Fruit fly (Drosophila melanogaster) whole organism, embryonic: ENCODE data around the gene CG6873.

ENCODE experiments used
- Bgb ChIP-seq: fragments of 200-800 bp; sonication (Bioruptor generic); IDR thresholded peaks from 2 replicates; pipeline ENCODE4 v1.3.6; 2022; ENCODE audit warnings: missing biosample characterization, missing genetic modification characterization; ENCODE audit not compliant: partially characterized antibody
- CG10979 ChIP-seq: fragments of 200-800 bp; sonication (Bioruptor generic); optimal IDR thresholded peaks from 2 replicates; lab custom pipeline; 2018; ENCODE audit warnings: missing biosample characterization, mild to moderate bottlenecking, missing genetic modification characterization, moderate library complexity
- CG12236 ChIP-seq: fragments of 200-800 bp; sonication (Bioruptor generic); optimal IDR thresholded peaks from 2 replicates; lab custom pipeline; 2016; ENCODE audit warnings: missing biosample characterization, missing genetic modification characterization
- CG13624 ChIP-seq: fragments of 200-800 bp; sonication (Bioruptor generic); optimal IDR thresholded peaks from 2 replicates; lab custom pipeline; 2016; ENCODE audit warnings: missing biosample characterization, missing genetic modification characterization
- CG1529 ChIP-seq: fragments of 200-800 bp; sonication (Bioruptor generic); optimal IDR thresholded peaks from 3 replicates; lab custom pipeline; 2018; ENCODE audit warnings: missing biosample characterization, missing genetic modification characterization
- CG15479 ChIP-seq: fragments of 200-800 bp; sonication (Bioruptor generic); optimal IDR thresholded peaks from 3 replicates; lab custom pipeline; 2019; ENCODE audit warnings: missing biosample characterization, mild to moderate bottlenecking, missing genetic modification characterization, moderate library complexity
- CG15514 ChIP-seq: fragments of 200-800 bp; sonication (Bioruptor generic); optimal IDR thresholded peaks from 3 replicates; lab custom pipeline; 2017; ENCODE audit warnings: missing biosample characterization, missing genetic modification characterization, mild to moderate bottlenecking, moderate library complexity, missing genetic modification reagents
- CG17186 ChIP-seq: fragments of 200-800 bp; sonication (Bioruptor generic); optimal IDR thresholded peaks from 3 replicates; lab custom pipeline; 2017; ENCODE audit warnings: missing biosample characterization, missing genetic modification reagents, missing genetic modification characterization
- CG17912 ChIP-seq: fragments of 200-800 bp; sonication (Bioruptor generic); optimal IDR thresholded peaks from 2 replicates; lab custom pipeline; 2018; ENCODE audit warnings: missing biosample characterization, mild to moderate bottlenecking, missing genetic modification characterization
- CG2116 ChIP-seq: fragments of 200-800 bp; sonication (Bioruptor generic); optimal IDR thresholded peaks from 3 replicates; lab custom pipeline; 2018; ENCODE audit warnings: missing biosample characterization, mild to moderate bottlenecking, missing genetic modification characterization
- CG31388 ChIP-seq: fragments of 200-800 bp; sonication (Bioruptor generic); optimal IDR thresholded peaks from 2 replicates; lab custom pipeline; 2016; ENCODE audit warnings: missing biosample characterization, missing genetic modification characterization
- CG31441 ChIP-seq: fragments of 200-800 bp; sonication (Bioruptor generic); IDR thresholded peaks from 2 replicates; pipeline ENCODE4 v1.3.6; 2022; ENCODE audit warnings: missing biosample characterization, missing genetic modification characterization
- CG3726 ChIP-seq: fragments of 200-800 bp; sonication (Bioruptor generic); IDR thresholded peaks from 3 replicates; pipeline ENCODE4, ENCODE4 v1.3.6; 2022; ENCODE audit warnings: missing biosample characterization, missing genetic modification characterization
- CG42726 ChIP-seq: fragments of 200-800 bp; sonication (Bioruptor generic); IDR thresholded peaks from 2 replicates; pipeline ENCODE4 v1.3.6; 2022; ENCODE audit warnings: missing biosample characterization, missing genetic modification characterization; ENCODE audit not compliant: partially characterized antibody
- CG4360 ChIP-seq: fragments of 200-800 bp; sonication (Bioruptor generic); IDR thresholded peaks from 2 replicates; pipeline ENCODE4 v1.3.6; 2022; ENCODE audit warnings: missing biosample characterization, missing genetic modification characterization
- CG7839 ChIP-seq: fragments of 200-800 bp; sonication (Bioruptor generic); optimal IDR thresholded peaks from 3 replicates; lab custom pipeline; 2018; ENCODE audit warnings: missing biosample characterization, mild to moderate bottlenecking, missing genetic modification characterization, moderate library complexity
- CG8478 ChIP-seq: fragments of >200 bp; optimal IDR thresholded peaks from 2 replicates; lab custom pipeline; 2018
- CG9727 ChIP-seq: fragments of 200-800 bp; sonication (Bioruptor generic); optimal IDR thresholded peaks from 3 replicates; lab custom pipeline; 2017; ENCODE audit warnings: missing biosample characterization, mild to moderate bottlenecking, missing genetic modification characterization
- E2f2 ChIP-seq: fragments of 200-800 bp; sonication (Bioruptor generic); IDR thresholded peaks from 2 replicates; pipeline ENCODE4 v1.3.6; 2022; ENCODE audit warnings: missing biosample characterization, missing genetic modification characterization
- Ets97D ChIP-seq: fragments of 200-800 bp; sonication (Bioruptor generic); optimal IDR thresholded peaks from 3 replicates; lab custom pipeline; 2016; ENCODE audit warnings: missing biosample characterization, missing genetic modification characterization
- H15 ChIP-seq: fragments of 200-800 bp; sonication (Bioruptor generic); IDR thresholded peaks from 3 replicates; pipeline ENCODE4 v1.3.6; 2022; ENCODE audit warnings: missing biosample characterization, missing genetic modification characterization
- Hey ChIP-seq: fragments of 200-800 bp; sonication (Bioruptor generic); optimal IDR thresholded peaks from 3 replicates; lab custom pipeline; 2018; ENCODE audit warnings: missing biosample characterization, mild to moderate bottlenecking, missing genetic modification characterization
- Lhr ChIP-seq: fragments of 200-800 bp; sonication (Bioruptor generic); optimal IDR thresholded peaks from 3 replicates; lab custom pipeline; 2017; ENCODE audit warnings: mild to moderate bottlenecking, missing biosample characterization, missing genetic modification reagents, missing genetic modification characterization
- Lpt ChIP-seq: fragments of >200 bp; optimal IDR thresholded peaks from 2 replicates; lab custom pipeline; 2018; ENCODE audit warnings: missing biosample characterization, missing genetic modification characterization
- MBD-R2 ChIP-seq: fragments of 200-800 bp; sonication (Bioruptor generic); IDR thresholded peaks from 2 replicates; pipeline ENCODE4 v1.3.6; 2022; ENCODE audit warnings: missing biosample characterization, missing genetic modification characterization
- Oli ChIP-seq: fragments of 200-800 bp; sonication (Bioruptor generic); optimal IDR thresholded peaks from 2 replicates; lab custom pipeline; 2018; ENCODE audit warnings: missing biosample characterization, mild to moderate bottlenecking, missing genetic modification characterization, moderate library complexity
- Sry-δ ChIP-seq: fragments of 200-800 bp; sonication (Bioruptor generic); optimal IDR thresholded peaks from 2 replicates; lab custom pipeline; 2016; ENCODE audit warnings: missing biosample characterization, missing genetic modification characterization
- Stat92E ChIP-seq, 3 experiments: fragments of >200 bp in 2 of 3; fragments of 200-800 bp in 1 of 3; sonication (Bioruptor generic) in 1 of 3; optimal IDR thresholded peaks; 2 replicates each; lab custom pipeline; 2017 to 2019; ENCODE audit warnings: missing biosample characterization in 3 of 3, missing genetic modification characterization in 3 of 3, mild to moderate bottlenecking in 1 of 3, moderate library complexity in 1 of 3
- TFAM ChIP-seq: fragments of 200-800 bp; sonication (Bioruptor generic); optimal IDR thresholded peaks from 2 replicates; lab custom pipeline; 2017; ENCODE audit warnings: missing biosample characterization, missing genetic modification characterization, inconsistent platforms
- cad ChIP-seq: fragments of >200 bp; optimal IDR thresholded peaks from 2 replicates; lab custom pipeline; 2017; ENCODE audit warnings: missing biosample characterization, missing genetic modification characterization
- chm ChIP-seq: fragments of 200-800 bp; sonication (Bioruptor generic); IDR thresholded peaks from 2 replicates; pipeline ENCODE4 v1.3.6; 2022; ENCODE audit warnings: missing biosample characterization, missing genetic modification characterization
- dmrt99B ChIP-seq: fragments of 200-800 bp; sonication (Bioruptor generic); optimal IDR thresholded peaks from 2 replicates; lab custom pipeline; 2018; ENCODE audit warnings: missing biosample characterization, mild to moderate bottlenecking, missing genetic modification characterization, moderate library complexity
- hbn ChIP-seq: fragments of 200-800 bp; sonication (Bioruptor generic); IDR thresholded peaks from 2 replicates; pipeline ENCODE4 v1.3.6; 2022; ENCODE audit warnings: missing biosample characterization, missing genetic modification characterization; ENCODE audit not compliant: partially characterized antibody
- knrl ChIP-seq: fragments of 200-800 bp; sonication (Bioruptor generic); IDR thresholded peaks from 3 replicates; pipeline ENCODE4 v1.3.6; 2022; ENCODE audit warnings: missing biosample characterization, missing genetic modification characterization; ENCODE audit not compliant: partially characterized antibody
- lab ChIP-seq: fragments of 200-800 bp; sonication (Bioruptor generic); optimal IDR thresholded peaks from 3 replicates; lab custom pipeline; 2017; ENCODE audit warnings: missing biosample characterization, missing genetic modification characterization, mild to moderate bottlenecking, moderate library complexity, missing genetic modification reagents
- luna ChIP-seq: fragments of 200-800 bp; sonication (Bioruptor generic); optimal IDR thresholded peaks from 2 replicates; lab custom pipeline; 2016; ENCODE audit warnings: missing biosample characterization, missing genetic modification characterization
- mld ChIP-seq: fragments of 200-800 bp; sonication (Bioruptor generic); IDR thresholded peaks from 3 replicates; pipeline ENCODE4 v1.3.6; 2022; ENCODE audit warnings: missing biosample characterization, missing genetic modification characterization; ENCODE audit not compliant: partially characterized antibody
- nerfin-1 ChIP-seq: fragments of 200-800 bp; sonication (Bioruptor generic); optimal IDR thresholded peaks from 3 replicates; lab custom pipeline; 2019; ENCODE audit warnings: missing biosample characterization, mild to moderate bottlenecking, missing genetic modification characterization, moderate library complexity
- pho ChIP-seq: fragments of 200-800 bp; sonication (Bioruptor generic); optimal IDR thresholded peaks from 2 replicates; lab custom pipeline; 2016; ENCODE audit warnings: missing biosample characterization, missing genetic modification characterization
- pzg ChIP-seq: fragments of 200-800 bp; sonication (Bioruptor generic); optimal IDR thresholded peaks from 3 replicates; lab custom pipeline; 2018; ENCODE audit warnings: missing biosample characterization, mild to moderate bottlenecking, missing genetic modification characterization, moderate library complexity
- row ChIP-seq: fragments of 200-800 bp; sonication (Bioruptor generic); IDR thresholded peaks from 3 replicates; pipeline ENCODE4 v1.3.6; 2022; ENCODE audit warnings: missing biosample characterization, missing genetic modification characterization
- sc ChIP-seq, 3 experiments: fragments of >200 bp in 2 of 3; fragments of 200-800 bp in 1 of 3; sonication (Bioruptor generic) in 1 of 3; optimal IDR thresholded peaks; 2 replicates in 2 of 3; 3 replicates in 1 of 3; lab custom pipeline; 2017; ENCODE audit warnings: mild to moderate bottlenecking in 1 of 3, missing biosample characterization in 1 of 3, missing genetic modification characterization in 1 of 3, missing genetic modification reagents in 1 of 3
- schlank ChIP-seq: fragments of 200-800 bp; sonication (Bioruptor generic); optimal IDR thresholded peaks from 2 replicates; lab custom pipeline; 2018; ENCODE audit warnings: missing biosample characterization, mild to moderate bottlenecking, missing genetic modification characterization
- sens-2 ChIP-seq: fragments of 200-800 bp; sonication (Bioruptor generic); IDR thresholded peaks from 2 replicates; pipeline ENCODE4 v1.3.6; 2022; ENCODE audit warnings: missing biosample characterization, missing genetic modification characterization
- slp2 ChIP-seq: fragments of 200-800 bp; sonication (Bioruptor generic); optimal IDR thresholded peaks from 2 replicates; lab custom pipeline; 2016; ENCODE audit warnings: missing biosample characterization, missing genetic modification characterization
- sna ChIP-seq: fragments of 200-800 bp; sonication (Bioruptor generic); IDR thresholded peaks from 2 replicates; pipeline ENCODE4 v1.3.6; 2022; ENCODE audit warnings: missing biosample characterization, missing genetic modification characterization; ENCODE audit not compliant: partially characterized antibody
- tap ChIP-seq: fragments of 200-800 bp; optimal IDR thresholded peaks from 3 replicates; lab custom pipeline; 2019; ENCODE audit warnings: missing biosample characterization, mild to moderate bottlenecking, missing genetic modification characterization, moderate library complexity
- unc-4 ChIP-seq: fragments of 200-800 bp; sonication (Bioruptor generic); IDR thresholded peaks from 2 replicates; pipeline ENCODE4 v1.3.6; 2022; ENCODE audit warnings: missing biosample characterization, missing genetic modification characterization; ENCODE audit not compliant: partially characterized antibody
- vnd ChIP-seq: fragments of 200-800 bp; sonication (Bioruptor generic); IDR thresholded peaks from 3 replicates; pipeline ENCODE4 v1.3.6; 2022; ENCODE audit warnings: missing biosample characterization, missing genetic modification characterization; ENCODE audit not compliant: partially characterized antibody

Gene CG6873

DNA sequence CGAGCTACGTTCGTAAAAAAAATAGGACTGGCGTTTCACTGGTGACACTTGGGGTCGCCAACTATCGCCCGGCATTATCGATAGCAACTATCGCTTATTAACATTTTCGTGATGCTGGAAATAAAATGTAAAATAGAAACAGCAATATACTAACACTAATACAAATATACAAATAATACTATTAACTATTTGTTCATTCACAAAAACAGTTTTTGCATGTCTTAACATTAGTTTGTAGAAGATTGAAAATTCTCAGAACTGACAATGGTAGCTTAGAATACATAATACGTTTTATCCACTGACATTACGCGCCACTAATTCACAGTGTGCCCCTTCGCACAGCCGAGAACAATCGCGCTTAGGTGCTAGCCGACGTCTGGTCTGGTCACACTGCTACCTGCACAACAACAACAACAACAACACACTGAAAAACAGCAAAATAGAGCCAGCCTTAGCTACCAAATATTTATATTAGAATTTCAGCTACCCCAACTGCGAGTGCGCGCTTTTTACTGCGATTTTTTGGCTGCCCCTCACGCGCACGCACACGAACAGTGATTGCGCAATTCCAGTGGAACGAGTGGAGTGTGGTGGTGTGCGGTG, 48.5 kb upstream of the CG6873 start, which contains the start of the genes CG6961 and S6KL (continued):
- TF ChIP-seq mld (peak; percentile 54; the same call in 1 of the 3 replicates), CG17912 (GFP tag; lab: Kevin White, UChicago) (no peak), CG10979 (tag; lab: Kevin White, UChicago) (no peak), pzg (peak; percentile 78), CG8478 (lab: Kevin White, UChicago) (no peak), unc-4 (GFP tag; lab: Robert Waterston, UW) (peak; percentile 76), pho (no peak), Stat92E (GFP tag; optimal IDR thresholded peaks at IDR 0.05; lab: Kevin White, UChicago) (no peak), CG42726 (no peak), H15 (GFP tag; lab: Robert Waterston, UW) (no peak), cad (GFP tag; lab: Kevin White, UChicago) (no peak), sc (optimal IDR thresholded peaks at IDR 0.05; lab: Kevin White, UChicago) (no peak), sc (GFP tag; optimal IDR thresholded peaks at IDR 0.05; lab: Kevin White, UChicago) (no peak), Lpt (GFP tag; lab: Kevin White, UChicago) (no peak), Oli (no peak), Bgb (GFP tag; lab: Robert Waterston, UW) (peak; percentile 69), knrl (GFP tag; lab: Robert Waterston, UW) (peak; percentile 90), row (GFP tag; lab: Robert Waterston, UW) (peak; percentile 76), tap (tag; lab: Kevin White, UChicago) (no peak), CG15479 (GFP tag; lab: Kevin White, UChicago) (peak; percentile 1), slp2 (GFP tag; lab: Kevin White, UChicago) (no peak), nerfin-1 (tag; lab: Kevin White, UChicago) (peak; percentile 31), E2f2 (GFP tag; lab: Robert Waterston, UW) (peak; percentile 45; the same call in 1 of the 2 replicates), MBD-R2 (GFP tag; lab: Robert Waterston, UW) (peak; percentile 43), schlank (tag; lab: Kevin White, UChicago) (no peak), vnd (GFP tag; lab: Robert Waterston, UW) (peak; percentile 82), chm (GFP tag; lab: Robert Waterston, UW) (no peak), CG17186 (GFP tag; lab: Kevin White, UChicago) (peak; percentile 62), CG31388 (no peak), CG12236 (GFP tag; lab: Kevin White, UChicago) (no peak), CG15514 (GFP tag; lab: Kevin White, UChicago) (peak; percentile 51), CG9727 (GFP tag; lab: Kevin White, UChicago) (peak; percentile 11), luna (no peak), CG7839 (tag; lab: Kevin White, UChicago) (no peak), CG31441 (GFP tag; lab: Robert Waterston, UW) (0 out of 2 replicates have a peak, but pooled peaks have one; percentile 11), sna (GFP tag; lab: Robert Waterston, UW) (0 out of 2 replicates have a peak, but pooled peaks have one; percentile 59), Hey (no peak), CG13624 (no peak), hbn (GFP tag; lab: Robert Waterston, UW) (peak; percentile 68), lab (no peak), Ets97D (GFP tag; lab: Kevin White, UChicago) (peak; percentile 38), CG2116 (GFP tag; lab: Kevin White, UChicago) (peak; percentile 50), Lhr (peak; percentile 76), TFAM (GFP tag; lab: Kevin White, UChicago) (no peak), CG4360 (GFP tag; lab: Robert Waterston, UW) (peak; percentile 94), CG3726 (GFP tag; lab: Robert Waterston, UW) (no peak), CG1529 (GFP tag; lab: Kevin White, UChicago) (no peak), sens-2 (no peak), Sry-δ (GFP tag; lab: Kevin White, UChicago) (peak; percentile 86), dmrt99B (no peak)
